Fruit fly (Drosophila melanogaster) whole organism, pupa: ENCODE data around the gene CG14957.

Experiments used
- CG10348 ChIP-seq: fragments of 200-800 bp; sonication (Bioruptor generic); IDR thresholded peaks from 2 replicates; pipeline ENCODE4 v1.3.6; 2022; ENCODE audit warnings: missing biosample characterization, missing genetic modification characterization
- CG13204 ChIP-seq: fragments of 200-800 bp; sonication (Bioruptor generic); optimal IDR thresholded peaks from 2 replicates; lab custom pipeline; 2018; ENCODE audit warnings: missing biosample characterization, mild to moderate bottlenecking, missing genetic modification characterization, moderate library complexity
- CG14655 ChIP-seq: fragments of 200-800 bp; sonication (Bioruptor generic); optimal IDR thresholded peaks from 3 replicates; lab custom pipeline; 2017; ENCODE audit warnings: mild to moderate bottlenecking, missing biosample characterization, missing genetic modification reagents, missing genetic modification characterization
- CG32121 ChIP-seq: fragments of 200-800 bp; sonication (Bioruptor generic); IDR thresholded peaks from 2 replicates; pipeline ENCODE4 v1.3.6; 2022; ENCODE audit warnings: missing biosample characterization, missing genetic modification characterization
- CG4496 ChIP-seq: fragments of 200-800 bp; sonication (Bioruptor generic); IDR thresholded peaks from 3 replicates; pipeline ENCODE4 v1.3.6; 2022; ENCODE audit warnings: missing biosample characterization, missing genetic modification characterization
- CG8159 ChIP-seq: fragments of 200-800 bp; sonication (Bioruptor generic); optimal IDR thresholded peaks from 3 replicates; lab custom pipeline; 2018; ENCODE audit warnings: missing biosample characterization, mild to moderate bottlenecking, missing genetic modification characterization, moderate library complexity
- D1 ChIP-seq: fragments of 200-800 bp; sonication (Bioruptor generic); optimal IDR thresholded peaks from 2 replicates; lab custom pipeline; 2018; ENCODE audit warnings: missing biosample characterization, mild to moderate bottlenecking, missing genetic modification characterization, moderate library complexity
- EcR ChIP-seq: fragments of 200-800 bp; sonication (Bioruptor generic); optimal IDR thresholded peaks from 3 replicates; lab custom pipeline; 2019; ENCODE audit warnings: missing biosample characterization, missing genetic modification characterization, mild to moderate bottlenecking, moderate library complexity, missing genetic modification reagents
- Ets98B ChIP-seq: fragments of 200-800 bp; sonication (Bioruptor generic); IDR thresholded peaks from 2 replicates; pipeline ENCODE4 v1.3.6; 2022; ENCODE audit warnings: missing biosample characterization, missing genetic modification characterization
- Pif1A ChIP-seq: fragments of 200-800 bp; sonication (Bioruptor generic); optimal IDR thresholded peaks from 3 replicates; lab custom pipeline; 2016; ENCODE audit warnings: missing biosample characterization, missing genetic modification characterization
- Snoo ChIP-seq: fragments of 200-800 bp; sonication (Bioruptor generic); optimal IDR thresholded peaks from 3 replicates; lab custom pipeline; 2017; ENCODE audit warnings: missing biosample characterization, mild to moderate bottlenecking, missing genetic modification characterization, inconsistent platforms
- fd96Ca ChIP-seq: fragments of 200-800 bp; sonication (Bioruptor generic); IDR thresholded peaks from 3 replicates; pipeline ENCODE4 v1.3.6; 2022; ENCODE audit warnings: missing biosample characterization, missing genetic modification characterization
- gl ChIP-seq: fragments of 200-800 bp; sonication (Bioruptor generic); optimal IDR thresholded peaks from 2 replicates; lab custom pipeline; 2018; ENCODE audit warnings: missing biosample characterization, mild to moderate bottlenecking, missing genetic modification characterization
- rn ChIP-seq: fragments of 200-800 bp; sonication (Bioruptor generic); IDR thresholded peaks from 2 replicates; pipeline ENCODE4 v1.3.6; 2022; ENCODE audit warnings: missing biosample characterization, missing genetic modification characterization

dm6 chr3L:3187263-3187662, at the start of gene CG14957:
- TF ChIP-seq D1 (tag; lab: Kevin White, UChicago) (no peak), CG32121 (GFP tag; lab: Robert Waterston, UW) (no peak), CG13204 (GFP tag; lab: Kevin White, UChicago) (no peak), CG8159 (tag; lab: Kevin White, UChicago) (no peak), Snoo (no peak), CG14655 (GFP tag; lab: Kevin White, UChicago) (no peak), Ets98B (GFP tag; lab: Robert Waterston, UW) (no peak), rn (GFP tag; lab: Robert Waterston, UW) (no peak), CG4496 (GFP tag; lab: Robert Waterston, UW) (no peak), EcR (no peak), Pif1A (GFP tag; lab: Kevin White, UChicago) (no peak), gl (tag; lab: Kevin White, UChicago) (no peak), fd96Ca (no peak), CG10348 (GFP tag; lab: Robert Waterston, UW) (no peak)
